Fruit fly (Drosophila melanogaster): ENCODE measurements around the gene CG42699.

- TF ChIP-seq CTCF (optimal IDR thresholded peaks at IDR 0.05) (no peak), CG8478 (optimal IDR thresholded peaks at IDR 0.05) (no peak)
Measured at dm6 chrX:5776547-5776946, 12.2 kb downstream of the CG42699 start, which contains the start of gene CG42264.
